Worm (Caenorhabditis elegans) whole organism, mixed stage, embryonic: ENCODE results near the gene F28A12.3.

Experiments
- M03D4.4 ChIP-seq: sonication (generic microtip); optimal IDR thresholded peaks from 2 replicates; lab custom pipeline; 2017; ENCODE audit warnings: mild to moderate bottlenecking, missing genetic modification characterization, missing compliant biosample characterization
- bed-3 ChIP-seq: fragments of 200-800 bp; sonication (Bioruptor generic); optimal IDR thresholded peaks from 3 replicates; lab custom pipeline; 2018; ENCODE audit warnings: mild to moderate bottlenecking, missing genetic modification characterization, moderate library complexity, missing compliant biosample characterization
- blmp-1 ChIP-seq: fragments of 150-350 bp; optimal IDR thresholded peaks from 2 replicates; lab custom pipeline; 2014; ENCODE audit warnings: missing biosample characterization, missing genetic modification characterization
- ceh-39 ChIP-seq: fragments of 150-350 bp; optimal IDR thresholded peaks from 2 replicates; lab custom pipeline; 2014; ENCODE audit warnings: missing biosample characterization, missing genetic modification characterization
- ceh-43 ChIP-seq: fragments of 200-800 bp; sonication (Bioruptor generic); optimal IDR thresholded peaks from 2 replicates; lab custom pipeline; 2018; ENCODE audit warnings: mild to moderate bottlenecking, missing genetic modification characterization, moderate library complexity, missing compliant biosample characterization
- ceh-83 ChIP-seq: fragments of 200-800 bp; sonication (Bioruptor generic); optimal IDR thresholded peaks from 2 replicates; lab custom pipeline; 2018; ENCODE audit warnings: mild to moderate bottlenecking, missing genetic modification characterization, missing compliant biosample characterization
- ces-1 ChIP-seq: fragments of 150-350 bp; optimal IDR thresholded peaks from 2 replicates; lab custom pipeline; 2014; ENCODE audit warnings: missing biosample characterization, missing genetic modification reagents, missing genetic modification characterization
- cnd-1 ChIP-seq: fragments of 200-800 bp; sonication (Bioruptor generic); optimal IDR thresholded peaks from 2 replicates; lab custom pipeline; 2018; ENCODE audit warnings: mild to moderate bottlenecking, missing genetic modification characterization, missing compliant biosample characterization
- drap-1 ChIP-seq: fragments of 200-800 bp; sonication (Bioruptor generic); optimal IDR thresholded peaks from 3 replicates; lab custom pipeline; 2018; ENCODE audit warnings: mild to moderate bottlenecking, missing genetic modification characterization, missing compliant biosample characterization
- elt-1 ChIP-seq: sonication (generic microtip); optimal IDR thresholded peaks from 2 replicates; lab custom pipeline; 2017; ENCODE audit warnings: missing genetic modification characterization, mild to moderate bottlenecking, missing compliant biosample characterization, antibody characterized with exemption, moderate library complexity, borderline replicate concordance; ENCODE audit not compliant: insufficient read depth
- elt-3 ChIP-seq: fragments of 150-350 bp; optimal IDR thresholded peaks from 2 replicates; lab custom pipeline; 2014; ENCODE audit warnings: missing biosample characterization, missing genetic modification characterization
- ham-2 ChIP-seq: fragments of 200-800 bp; sonication (Bioruptor generic); optimal IDR thresholded peaks from 2 replicates; lab custom pipeline; 2018; ENCODE audit warnings: mild to moderate bottlenecking, missing genetic modification characterization, missing compliant biosample characterization
- hlh-1 ChIP-seq: fragments of 150-350 bp; optimal IDR thresholded peaks from 2 replicates; lab custom pipeline; 2014; ENCODE audit warnings: missing biosample characterization, missing genetic modification reagents, missing genetic modification characterization
- lin-13 ChIP-seq: fragments of 150-350 bp; optimal IDR thresholded peaks from 2 replicates; lab custom pipeline; 2014; ENCODE audit warnings: missing biosample characterization, missing genetic modification characterization
- lin-32 ChIP-seq: fragments of 200-800 bp; sonication (Bioruptor generic); optimal IDR thresholded peaks from 2 replicates; lab custom pipeline; 2018; ENCODE audit warnings: mild to moderate bottlenecking, missing genetic modification characterization, missing compliant biosample characterization
- lsy-2 ChIP-seq: fragments of 150-350 bp; optimal IDR thresholded peaks from 2 replicates; lab custom pipeline; 2014; ENCODE audit warnings: missing biosample characterization, missing genetic modification characterization
- mab-5 ChIP-seq: fragments of 150-350 bp; optimal IDR thresholded peaks from 2 replicates; lab custom pipeline; 2014; ENCODE audit warnings: missing biosample characterization, missing genetic modification characterization
- mep-1 ChIP-seq: fragments of 150-350 bp; optimal IDR thresholded peaks from 2 replicates; lab custom pipeline; 2017; ENCODE audit warnings: missing biosample characterization, missing genetic modification reagents, missing genetic modification characterization, inconsistent platforms
- mls-2 ChIP-seq: sonication (generic microtip); optimal IDR thresholded peaks from 2 replicates; lab custom pipeline; 2016; ENCODE audit warnings: mild to moderate bottlenecking, missing genetic modification characterization, moderate library complexity, missing compliant biosample characterization
- nhr-12 ChIP-seq: fragments of 150-350 bp; optimal IDR thresholded peaks from 2 replicates; lab custom pipeline; 2014; ENCODE audit warnings: missing biosample characterization, missing genetic modification characterization
- nhr-2 ChIP-seq: fragments of 150-350 bp; optimal IDR thresholded peaks from 2 replicates; lab custom pipeline; 2014; ENCODE audit warnings: missing biosample characterization, missing genetic modification characterization
- nhr-28 ChIP-seq: fragments of 150-350 bp; optimal IDR thresholded peaks from 2 replicates; lab custom pipeline; 2014; ENCODE audit warnings: missing biosample characterization, missing genetic modification characterization
- pha-4 ChIP-seq: fragments of 150-350 bp; optimal IDR thresholded peaks from 2 replicates; lab custom pipeline; 2018; ENCODE audit warnings: missing biosample characterization, missing genetic modification reagents, missing genetic modification characterization
- sem-2 ChIP-seq: fragments of 200-800 bp; sonication (Bioruptor generic); optimal IDR thresholded peaks from 2 replicates; lab custom pipeline; 2018; ENCODE audit warnings: mild to moderate bottlenecking, missing genetic modification characterization, missing compliant biosample characterization
- snpc-4 ChIP-seq: fragments of 150-350 bp; optimal IDR thresholded peaks from 2 replicates; lab custom pipeline; 2014; ENCODE audit warnings: missing biosample characterization, missing genetic modification characterization
- tbx-8 ChIP-seq: fragments of 200-800 bp; sonication (Bioruptor generic); optimal IDR thresholded peaks from 2 replicates; lab custom pipeline; 2018; ENCODE audit warnings: mild to moderate bottlenecking, missing genetic modification characterization, moderate library complexity, missing compliant biosample characterization
- unc-120 ChIP-seq: sonication (generic microtip); optimal IDR thresholded peaks from 2 replicates; lab custom pipeline; 2017; ENCODE audit warnings: missing genetic modification characterization, missing compliant biosample characterization; ENCODE audit not compliant: poor library complexity, severe bottlenecking
- unc-39 ChIP-seq: fragments of 150-350 bp; optimal IDR thresholded peaks from 2 replicates; lab custom pipeline; 2014; ENCODE audit warnings: missing biosample characterization, missing genetic modification characterization
- unc-62 ChIP-seq: fragments of 150-350 bp; optimal IDR thresholded peaks from 2 replicates; lab custom pipeline; 2014; ENCODE audit warnings: missing biosample characterization, missing genetic modification reagents, missing genetic modification characterization
- zip-8 ChIP-seq: fragments of 150-350 bp; optimal IDR thresholded peaks from 2 replicates; lab custom pipeline; 2014; ENCODE audit warnings: missing biosample characterization, missing genetic modification characterization
- ztf-11 ChIP-seq: fragments of 150-350 bp; optimal IDR thresholded peaks from 2 replicates; lab custom pipeline; 2014; ENCODE audit warnings: missing biosample characterization, missing genetic modification characterization

F28A12.3 gene

DNA sequence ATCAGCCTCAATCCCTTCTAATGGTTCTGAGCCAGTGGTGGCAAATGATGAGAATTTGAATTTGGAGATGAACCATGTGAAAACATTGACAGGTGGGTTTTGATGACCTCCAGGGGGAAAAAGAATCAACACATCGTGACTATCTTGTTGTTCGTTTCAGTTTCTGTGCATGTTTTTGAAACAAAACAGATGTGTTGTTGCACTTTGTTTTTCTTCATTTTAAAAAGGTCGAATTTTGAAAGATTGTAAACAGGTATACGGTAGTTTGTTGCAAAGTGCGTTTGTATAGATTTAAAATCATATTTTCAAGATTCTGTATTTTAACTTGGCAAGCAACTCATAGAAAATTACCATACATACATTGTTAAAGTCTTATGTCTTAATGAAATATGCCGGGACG is 9.2 kb upstream of the F28A12.3 start:
- TF ChIP-seq ham-2 (GFP tag; lab: Kevin White, UChicago), result no peak
- no peak for TF ChIP-seq blmp-1 (tag; lab: Kevin White, UChicago)
- TF ChIP-seq nhr-12 (tag; lab: Kevin White, UChicago), result no peak
- no peak for TF ChIP-seq pha-4 (tag; lab: Kevin White, UChicago)
- TF ChIP-seq lin-32 (GFP tag; lab: Kevin White, UChicago), result no peak
- no peak for TF ChIP-seq mep-1 (tag; lab: Kevin White, UChicago)
- TF ChIP-seq lin-13 (tag; lab: Kevin White, UChicago), result no peak
- TF ChIP-seq lsy-2, result no peak
- TF ChIP-seq unc-120 (tag; lab: Kevin White, UChicago), result no peak
- TF ChIP-seq cnd-1 (tag; lab: Kevin White, UChicago), result no peak
- TF ChIP-seq ceh-39 (tag; lab: Kevin White, UChicago), result no peak
- no peak for TF ChIP-seq unc-62
- no peak for TF ChIP-seq unc-39 (tag; lab: Kevin White, UChicago)
- TF ChIP-seq nhr-28 (tag; lab: Kevin White, UChicago), result no peak
- TF ChIP-seq tbx-8, result no peak
- no peak for TF ChIP-seq nhr-2 (tag; lab: Kevin White, UChicago)
- no peak for TF ChIP-seq hlh-1 (tag; lab: Kevin White, UChicago)
- TF ChIP-seq ztf-11 (tag; lab: Kevin White, UChicago), result no peak
- TF ChIP-seq zip-8 (tag; lab: Kevin White, UChicago), result no peak
- TF ChIP-seq mls-2, result no peak
- TF ChIP-seq, all 35 proteins: peak for 0

DNA sequence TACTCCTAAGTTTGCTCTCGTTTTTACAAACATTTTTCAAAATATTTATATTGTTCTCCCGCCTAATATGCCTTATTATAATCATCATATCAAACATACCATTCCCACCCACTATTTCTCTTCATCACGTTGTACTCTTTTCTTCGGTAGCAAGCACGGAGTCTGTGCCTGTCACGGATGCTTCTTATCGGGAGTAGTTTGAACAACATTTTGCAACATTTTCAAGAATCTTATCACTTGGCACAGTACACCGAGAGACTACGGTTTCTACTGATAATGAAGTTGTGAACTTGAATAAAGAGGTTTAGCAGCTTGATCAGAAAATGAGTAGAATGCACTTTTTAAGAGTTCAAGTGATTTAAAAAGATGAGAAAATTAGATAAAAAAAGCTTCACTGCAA is 7.1 kb upstream of the F28A12.3 start:
- TF ChIP-seq mep-1 (tag; lab: Kevin White, UChicago) (no peak), ces-1 (GFP tag; lab: Kevin White, UChicago) (no peak), M03D4.4 (no peak), ceh-43 (no peak), elt-3 (tag; lab: Kevin White, UChicago) (no peak), unc-120 (tag; lab: Kevin White, UChicago) (no peak), zip-8 (tag; lab: Kevin White, UChicago) (no peak), ztf-11 (tag; lab: Kevin White, UChicago) (no peak), pha-4 (tag; lab: Kevin White, UChicago) (no peak), ceh-39 (tag; lab: Kevin White, UChicago) (no peak), ceh-83 (GFP tag; lab: Kevin White, UChicago) (no peak), elt-1 (no peak), nhr-2 (tag; lab: Kevin White, UChicago) (no peak), sem-2 (GFP tag; lab: Kevin White, UChicago) (no peak), snpc-4 (tag; lab: Kevin White, UChicago) (no peak), unc-39 (tag; lab: Kevin White, UChicago) (no peak), drap-1 (GFP tag; lab: Kevin White, UChicago) (no peak), nhr-28 (tag; lab: Kevin White, UChicago) (no peak), nhr-12 (tag; lab: Kevin White, UChicago) (no peak), lsy-2 (no peak)
- TF ChIP-seq, all 35 proteins: peak for 0

DNA sequence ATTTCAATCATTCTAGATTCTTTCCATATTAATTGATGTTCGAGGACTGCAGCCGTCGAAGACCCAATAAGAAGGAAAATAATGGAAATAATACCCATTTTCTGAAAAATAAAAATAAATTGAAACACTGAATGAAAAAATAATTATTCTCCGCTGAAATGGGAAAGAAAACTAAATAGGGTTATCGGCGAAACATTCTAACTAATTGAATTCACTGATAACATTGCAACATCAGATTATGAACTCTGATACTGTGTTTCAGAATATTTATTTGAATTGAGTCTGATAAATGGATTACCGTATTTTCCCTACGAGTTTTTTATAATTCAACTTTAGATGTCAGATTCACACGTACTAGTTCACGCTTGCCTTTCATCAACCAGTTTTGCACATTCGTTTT is 1.9 kb upstream of the F28A12.3 start, which contains the start of gene asp-13:
Gene asp-13, minus strand, starts transcription at position 101 of the 400 bp plus-strand sequence.
- TF ChIP-seq ceh-43 (no peak), drap-1 (GFP tag; lab: Kevin White, UChicago) (no peak), lsy-2 (no peak), mab-5 (tag; lab: Kevin White, UChicago) (no peak)
- TF ChIP-seq, all 35 proteins: peak for 0

DNA sequence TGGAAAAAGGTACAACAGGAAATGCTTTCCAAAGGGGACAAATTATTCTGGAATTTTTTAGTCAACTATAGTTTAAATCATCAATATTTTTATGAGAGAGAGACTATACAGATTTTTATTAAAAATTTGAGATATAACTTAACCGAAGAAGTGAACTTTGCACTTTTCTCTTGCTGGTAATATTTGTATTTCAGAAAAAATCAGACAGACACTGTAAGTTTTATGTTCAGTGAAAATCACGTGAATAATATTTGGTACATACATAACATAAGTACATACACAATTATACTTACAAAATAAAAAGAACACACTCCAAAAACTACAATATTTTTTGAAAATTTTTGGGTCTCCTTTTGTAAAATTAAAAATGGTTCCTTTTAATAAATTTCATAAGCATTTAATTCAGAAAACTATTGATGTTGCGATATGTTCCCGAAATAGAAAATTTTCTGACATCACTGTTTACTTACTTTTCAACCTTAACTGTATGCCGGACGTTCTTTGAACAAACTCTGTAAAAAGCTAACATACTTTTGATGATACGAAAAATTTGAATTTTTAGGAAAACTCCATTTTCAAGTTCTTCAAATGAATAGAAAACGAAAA is 3.4 kb downstream of the F28A12.3 start, which contains the start of the genes F28A12.10 and acd-4:
Gene F28A12.10, minus strand, starts transcription at position 101 of the 606 bp plus-strand sequence.
Gene acd-4, plus strand, starts transcription at position 556 of the 606 bp plus-strand sequence.
- TF ChIP-seq elt-3 (tag; lab: Kevin White, UChicago) (no peak), zip-8 (tag; lab: Kevin White, UChicago) (no peak), M03D4.4 (no peak), elt-1 (no peak), mls-2 (no peak), drap-1 (GFP tag; lab: Kevin White, UChicago) (no peak)

DNA sequence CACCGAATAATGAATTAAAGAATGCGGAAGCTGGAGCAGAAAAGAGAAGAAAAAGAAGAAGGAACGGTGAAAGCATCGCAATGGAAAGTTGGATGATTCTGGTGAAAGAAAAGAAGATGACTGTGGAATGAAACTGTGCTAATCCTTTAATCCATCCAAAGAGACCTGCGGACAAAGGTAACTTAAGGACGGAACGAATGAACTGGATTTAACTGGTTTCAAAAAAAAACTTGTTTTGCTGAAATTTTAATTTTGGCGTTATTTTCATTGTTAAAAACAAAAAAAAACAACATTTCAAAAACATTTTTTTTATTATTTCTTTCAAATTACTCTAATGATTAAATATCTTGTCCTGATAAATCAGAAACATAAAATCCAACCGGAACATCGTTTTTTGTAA is 4.3 kb downstream of the F28A12.3 start, which contains the start of gene grl-12:
Gene grl-12, minus strand, starts transcription at position 101 of the 400 bp plus-strand sequence.
- no peak for TF ChIP-seq nhr-28 (tag; lab: Kevin White, UChicago)
- no peak for TF ChIP-seq hlh-1 (tag; lab: Kevin White, UChicago)
- TF ChIP-seq blmp-1 (tag; lab: Kevin White, UChicago), result no peak
- TF ChIP-seq zip-8 (tag; lab: Kevin White, UChicago), result no peak
- no peak for TF ChIP-seq mab-5 (tag; lab: Kevin White, UChicago)
- TF ChIP-seq bed-3, result no peak
